Fruit fly (Drosophila melanogaster): Measurements from ENCODE around the gene Dora.

DNA sequence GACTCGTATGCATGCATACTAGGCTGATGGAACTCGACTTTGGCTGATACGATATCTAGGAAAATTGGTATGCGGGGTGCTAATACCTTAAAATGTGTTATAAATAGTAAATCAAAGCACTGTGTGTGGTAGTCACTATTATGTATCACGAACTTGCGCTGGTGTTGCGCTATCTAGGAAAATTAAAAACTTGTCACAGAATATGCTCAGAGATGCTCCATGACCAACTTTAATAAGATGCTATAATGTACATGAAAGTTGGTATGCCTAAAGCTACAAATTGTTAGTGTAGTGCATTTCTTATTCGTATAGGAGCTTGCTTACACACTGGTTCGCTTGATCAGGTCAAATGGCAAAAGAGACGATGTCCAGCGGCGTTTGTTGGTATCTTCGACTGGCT lies 47.1 kb downstream of the Dora start:
- TF ChIP-seq rn (GFP tag; IDR thresholded peaks at IDR 0.05) (no peak), CG8159 (tag; optimal IDR thresholded peaks at IDR 0.05) (no peak), CG34367 (tag; optimal IDR thresholded peaks at IDR 0.05) (no peak), gl (tag; optimal IDR thresholded peaks at IDR 0.05) (no peak), CG10348 (GFP tag; IDR thresholded peaks at IDR 0.05) (no peak)

Data from whole organism, pupa.